Worm (Caenorhabditis elegans) whole organism, L4 larva: ENCODE data around the gene K02A6.2.
A peak's percentile ranks its signal among the peaks of the same experiment; 100 is the strongest.

Experiments
- F26F4.8 ChIP-seq: fragments of 200-800 bp; sonication (Bioruptor generic); conservative IDR thresholded peaks from 2 replicates; pipeline ENCODE4 v1.3.6; 2022; ENCODE audit warnings: missing genetic modification characterization, missing compliant biosample characterization
- T20F7.1 ChIP-seq: fragments of 200-800 bp; sonication (Bioruptor generic); optimal IDR thresholded peaks from 2 replicates; lab custom pipeline; 2018; ENCODE audit warnings: mild to moderate bottlenecking, missing genetic modification characterization, missing compliant biosample characterization
- Y75B8A.6 ChIP-seq: fragments of 200-800 bp; sonication (Bioruptor generic); IDR thresholded peaks from 2 replicates; pipeline ENCODE4 v1.3.6; 2022; ENCODE audit warnings: missing genetic modification reagents, missing genetic modification characterization, missing compliant biosample characterization
- ZK546.5 ChIP-seq, 2 experiments: sonication (generic microtip); optimal IDR thresholded peaks; 2 replicates each; lab custom pipeline; 2017; ENCODE audit warnings: missing biosample characterization in 2 of 2, missing genetic modification characterization in 2 of 2
- aha-1 ChIP-seq: fragments of 150-350 bp; peaks from one replicate; lab custom pipeline; 2014; ENCODE audit warnings: missing biosample characterization, missing genetic modification characterization
- ceh-20 ChIP-seq: fragments of 200-800 bp; sonication (Bioruptor generic); IDR thresholded peaks from 2 replicates; pipeline ENCODE4 v1.3.6; 2022; ENCODE audit warnings: missing genetic modification reagents, missing genetic modification characterization, missing compliant biosample characterization
- ceh-28 ChIP-seq: fragments of 150-350 bp; optimal IDR thresholded peaks from 2 replicates; lab custom pipeline; 2014; ENCODE audit warnings: missing biosample characterization, missing genetic modification reagents, missing genetic modification characterization
- ceh-32 ChIP-seq: sonication (generic microtip); optimal IDR thresholded peaks from 2 replicates; lab custom pipeline; 2016; ENCODE audit warnings: mild to moderate bottlenecking, missing genetic modification characterization, missing compliant biosample characterization; ENCODE audit not compliant: poor library complexity
- ceh-44 ChIP-seq: fragments of 200-800 bp; sonication (Bioruptor generic); IDR thresholded peaks from 2 replicates; pipeline ENCODE4 v1.3.6; 2022; ENCODE audit warnings: missing genetic modification reagents, missing genetic modification characterization, missing compliant biosample characterization
- cey-2 ChIP-seq: sonication (generic microtip); optimal IDR thresholded peaks from 3 replicates; lab custom pipeline; 2017; ENCODE audit warnings: missing genetic modification characterization, mild to moderate bottlenecking, missing compliant biosample characterization, antibody characterized with exemption, borderline replicate concordance; ENCODE audit not compliant: insufficient read depth
- daf-16 ChIP-seq, 3 experiments: sonication (generic microtip); optimal IDR thresholded peaks; 2 replicates each; lab custom pipeline; 2016 to 2017; ENCODE audit warnings: missing genetic modification characterization in 3 of 3, missing genetic modification reagents in 3 of 3, mild to moderate bottlenecking in 2 of 3, missing compliant biosample characterization in 2 of 3, missing biosample characterization in 1 of 3, moderate library complexity in 1 of 3
- daf-8 ChIP-seq: fragments of 200-800 bp; sonication (Bioruptor generic); IDR thresholded peaks from 2 replicates; pipeline ENCODE4 v1.3.6; 2022; ENCODE audit warnings: missing genetic modification characterization, missing compliant biosample characterization
- dmd-6 ChIP-seq: fragments of 200-800 bp; sonication (Bioruptor generic); IDR thresholded peaks from 2 replicates; pipeline ENCODE4 v1.3.6; 2022; ENCODE audit warnings: missing genetic modification reagents, missing genetic modification characterization, missing compliant biosample characterization
- fkh-10 ChIP-seq: fragments of 150-350 bp; optimal IDR thresholded peaks from 2 replicates; lab custom pipeline; 2014; ENCODE audit warnings: missing biosample characterization, missing genetic modification reagents, missing genetic modification characterization
- fos-1 ChIP-seq: fragments of 150-350 bp; optimal IDR thresholded peaks from 2 replicates; lab custom pipeline; 2014; ENCODE audit warnings: missing biosample characterization, missing genetic modification characterization
- gei-8 ChIP-seq: fragments of 200-800 bp; sonication (Bioruptor generic); optimal IDR thresholded peaks from 2 replicates; lab custom pipeline; 2018; ENCODE audit warnings: mild to moderate bottlenecking, missing genetic modification characterization, missing compliant biosample characterization
- hlh-30 ChIP-seq: sonication (generic microtip); optimal IDR thresholded peaks from 2 replicates; lab custom pipeline; 2017; ENCODE audit warnings: antibody characterized with exemption, mild to moderate bottlenecking, missing genetic modification characterization, missing compliant biosample characterization; ENCODE audit not compliant: insufficient read depth
- lim-7 ChIP-seq: fragments of 200-800 bp; sonication (Bioruptor generic); IDR thresholded peaks from 2 replicates; pipeline ENCODE4 v1.3.6; 2022; ENCODE audit warnings: missing genetic modification characterization, missing compliant biosample characterization
- lin-1 ChIP-seq: fragments of 200-800 bp; sonication (Bioruptor generic); IDR thresholded peaks from 2 replicates; pipeline ENCODE4 v1.3.6; 2022; ENCODE audit warnings: missing genetic modification reagents, missing genetic modification characterization, missing compliant biosample characterization
- mxl-2 ChIP-seq: fragments of 200-800 bp; sonication (Bioruptor generic); conservative IDR thresholded peaks from 2 replicates; pipeline ENCODE4 v1.3.6; 2022; ENCODE audit warnings: missing genetic modification reagents, missing genetic modification characterization, missing compliant biosample characterization
- nhr-111 ChIP-seq: fragments of 200-800 bp; sonication (Bioruptor generic); optimal IDR thresholded peaks from 2 replicates; lab custom pipeline; 2018; ENCODE audit warnings: mild to moderate bottlenecking, missing genetic modification characterization, missing compliant biosample characterization
- nhr-42 ChIP-seq: fragments of 200-800 bp; sonication (Bioruptor generic); IDR thresholded peaks from 2 replicates; pipeline ENCODE4 v1.3.6; 2022; ENCODE audit warnings: missing genetic modification characterization, missing compliant biosample characterization
- nhr-77 ChIP-seq: fragments of 150-350 bp; optimal IDR thresholded peaks from 2 replicates; lab custom pipeline; 2014; ENCODE audit warnings: missing biosample characterization, missing genetic modification characterization
- pha-4 ChIP-seq, 2 experiments: fragments of 150-350 bp in 1 of 2; fragments of 200-800 bp in 1 of 2; sonication (Bioruptor generic) in 1 of 2; IDR thresholded peaks in 1 of 2; optimal IDR thresholded peaks in 1 of 2; 2 replicates each; pipeline versions ENCODE4 v1.3.6 to Lab custom; 2014 to 2022; ENCODE audit warnings: missing genetic modification characterization in 2 of 2, missing genetic modification reagents in 2 of 2, missing biosample characterization in 1 of 2, missing compliant biosample characterization in 1 of 2
- pqm-1 ChIP-seq: sonication (generic microtip); optimal IDR thresholded peaks from 2 replicates; lab custom pipeline; 2017; ENCODE audit warnings: missing biosample characterization, missing genetic modification characterization
- saeg-2 ChIP-seq: fragments of 200-800 bp; sonication (Bioruptor generic); IDR thresholded peaks from 2 replicates; pipeline ENCODE4 v1.3.6; 2022; ENCODE audit warnings: missing genetic modification reagents, missing genetic modification characterization, missing compliant biosample characterization
- sdz-12 ChIP-seq: fragments of 200-800 bp; sonication (Bioruptor generic); optimal IDR thresholded peaks from 2 replicates; lab custom pipeline; 2018; ENCODE audit warnings: mild to moderate bottlenecking, missing genetic modification characterization, missing compliant biosample characterization
- skn-1 ChIP-seq: fragments of 150-350 bp; optimal IDR thresholded peaks from 2 replicates; lab custom pipeline; 2014; ENCODE audit warnings: missing biosample characterization, missing genetic modification characterization
- spr-3 ChIP-seq: fragments of 200-800 bp; sonication (Bioruptor generic); optimal IDR thresholded peaks from 2 replicates; lab custom pipeline; 2018; ENCODE audit warnings: mild to moderate bottlenecking, missing genetic modification characterization, missing compliant biosample characterization
- tag-97 ChIP-seq: fragments of 200-800 bp; sonication (Bioruptor generic); IDR thresholded peaks from 2 replicates; pipeline ENCODE4 v1.3.6; 2022; ENCODE audit warnings: missing genetic modification characterization, missing compliant biosample characterization
- unc-62 ChIP-seq, 3 experiments: fragments of 150-350 bp in 1 of 3; sonication (generic microtip); optimal IDR thresholded peaks in 2 of 3; peaks in 1 of 3; 1 replicate in 1 of 3; 2 replicates in 2 of 3; lab custom pipeline; 2014 to 2017; ENCODE audit warnings: missing biosample characterization in 3 of 3, missing genetic modification characterization in 3 of 3, missing genetic modification reagents in 3 of 3, missing genotype in 1 of 3
- zag-1 ChIP-seq: fragments of 150-350 bp; optimal IDR thresholded peaks from 2 replicates; lab custom pipeline; 2014; ENCODE audit warnings: missing biosample characterization, missing genetic modification characterization
- zfp-3 ChIP-seq: fragments of 200-800 bp; sonication (Bioruptor generic); conservative IDR thresholded peaks from 2 replicates; pipeline ENCODE4 v1.3.6; 2022; ENCODE audit warnings: missing genetic modification reagents, missing genetic modification characterization, missing compliant biosample characterization
- ztf-7 ChIP-seq: fragments of 150-350 bp; optimal IDR thresholded peaks from 2 replicates; lab custom pipeline; 2014; ENCODE audit warnings: missing biosample characterization, missing genetic modification characterization

The K02A6.2 gene

ce11 chrX:8224916-8225315 is at the start of gene K02A6.2:
Gene K02A6.2, minus strand, starts transcription at chrX:8225016.
- TF ChIP-seq saeg-2 (GFP tag; lab: Robert Waterston, UW) (no peak), zfp-3 (GFP tag; lab: Robert Waterston, UW) (no peak)

- no peak for TF ChIP-seq ceh-20 (GFP tag; lab: Robert Waterston, UW)
- no peak for TF ChIP-seq F26F4.8
- TF ChIP-seq hlh-30 (tag; lab: Kevin White, UChicago) = no peak
- TF ChIP-seq mxl-2 (GFP tag; lab: Robert Waterston, UW) = no peak
- TF ChIP-seq gei-8 (GFP tag; lab: Kevin White, UChicago) = no peak
- no peak for TF ChIP-seq lin-1
- TF ChIP-seq tag-97 (GFP tag; lab: Robert Waterston, UW) = no peak
- TF ChIP-seq dmd-6 (GFP tag; lab: Robert Waterston, UW) = no peak
- no peak for TF ChIP-seq nhr-111 (GFP tag; lab: Kevin White, UChicago)
- TF ChIP-seq T20F7.1 (GFP tag; lab: Kevin White, UChicago) = no peak
- TF ChIP-seq fkh-10 (GFP tag; lab: Kevin White, UChicago) = no peak
- TF ChIP-seq daf-16 (GFP tag; optimal IDR thresholded peaks at IDR 0.05; lab: Kevin White, UChicago) = no peak
- no peak for TF ChIP-seq daf-16 (tag; optimal IDR thresholded peaks at IDR 0.05; lab: Kevin White, UChicago)
- no peak for TF ChIP-seq skn-1 (tag; lab: Kevin White, UChicago)
- TF ChIP-seq zag-1 (tag; lab: Kevin White, UChicago) = no peak
- TF ChIP-seq ceh-28 (tag; lab: Kevin White, UChicago) = no peak
- no peak for TF ChIP-seq pha-4 (GFP tag; IDR thresholded peaks at IDR 0.05; lab: Robert Waterston, UW)
- TF ChIP-seq pha-4 (tag; optimal IDR thresholded peaks at IDR 0.05; lab: Kevin White, UChicago) = no peak
- no peak for TF ChIP-seq cey-2
- TF ChIP-seq fos-1 (tag; lab: Kevin White, UChicago) = no peak
- TF ChIP-seq ceh-32 (tag; lab: Kevin White, UChicago) = no peak
These were observed 48.7 kb upstream of the K02A6.2 start for ce11 chrX:8273496-8273895.

ce11 chrX:8270971-8271553 is 46.2 kb upstream of the K02A6.2 start, which contains the start of gene cutl-29:
Gene cutl-29, minus strand, starts transcription at chrX:8271021.
- TF ChIP-seq ceh-28 (tag; lab: Kevin White, UChicago) = no peak
- no peak for TF ChIP-seq ztf-7 (tag; lab: Kevin White, UChicago)
- TF ChIP-seq lim-7 (GFP tag; lab: Robert Waterston, UW) = no peak
- peak in 1 of 2 experiments; percentile 58 for TF ChIP-seq unc-62 (GFP tag; optimal IDR thresholded peaks at IDR 0.05 in 1 of 2; lab: Kevin White, UChicago)
- TF ChIP-seq unc-62 (tag; optimal IDR thresholded peaks at IDR 0.05; lab: Kevin White, UChicago) = no peak

- no peak for TF ChIP-seq spr-3 (GFP tag; lab: Kevin White, UChicago)
- no peak for TF ChIP-seq nhr-42 (GFP tag; lab: Robert Waterston, UW)
- TF ChIP-seq ceh-44 (GFP tag; lab: Robert Waterston, UW) = no peak
- TF ChIP-seq ZK546.5 (tag; optimal IDR thresholded peaks at IDR 0.05; lab: Kevin White, UChicago) = no peak
- TF ChIP-seq daf-8 (GFP tag; lab: Robert Waterston, UW) = no peak
- no peak for TF ChIP-seq Y75B8A.6 (GFP tag; lab: Robert Waterston, UW)
- TF ChIP-seq aha-1 (tag; lab: Kevin White, UChicago) = no peak
- no peak for TF ChIP-seq sdz-12
- TF ChIP-seq ceh-20 (GFP tag; lab: Robert Waterston, UW) = no peak
- TF ChIP-seq nhr-77 (tag; lab: Kevin White, UChicago) = no peak
- TF ChIP-seq skn-1 (tag; lab: Kevin White, UChicago) = no peak
- TF ChIP-seq ceh-32 (tag; lab: Kevin White, UChicago) = no peak
- TF ChIP-seq lim-7 (GFP tag; lab: Robert Waterston, UW) = no peak
- TF ChIP-seq tag-97 (GFP tag; lab: Robert Waterston, UW) = no peak
- TF ChIP-seq pqm-1 = no peak
These were observed 43.3 kb upstream of the K02A6.2 start for ce11 chrX:8268083-8268482.
